Worm (Caenorhabditis elegans) whole organism, L1 larva: Measurements from ENCODE around the gene sng-1.
A peak's percentile ranks its signal among the peaks of the same experiment; 100 is the strongest.

Source experiments
- C04F5.9 ChIP-seq: sonication (generic microtip); optimal IDR thresholded peaks from 2 replicates; lab custom pipeline; 2016; ENCODE audit warnings: missing genetic modification characterization, missing compliant biosample characterization
- C34B4.2 ChIP-seq: sonication (generic microtip); optimal IDR thresholded peaks from 2 replicates; lab custom pipeline; 2017; ENCODE audit warnings: mild to moderate bottlenecking, missing genetic modification characterization, missing compliant biosample characterization
- F16B12.6 ChIP-seq: fragments of 150-350 bp; optimal IDR thresholded peaks from 2 replicates; lab custom pipeline; 2014; ENCODE audit warnings: missing biosample characterization, missing genetic modification characterization
- Y116A8C.19 ChIP-seq: sonication (generic microtip); optimal IDR thresholded peaks from 2 replicates; lab custom pipeline; 2016; ENCODE audit warnings: missing compliant biosample characterization, missing genetic modification characterization, borderline replicate concordance
- alr-1 ChIP-seq: fragments of 200-800 bp; sonication (Bioruptor generic); optimal IDR thresholded peaks from 2 replicates; lab custom pipeline; 2018; ENCODE audit warnings: borderline replicate concordance, mild to moderate bottlenecking, missing genetic modification characterization, missing compliant biosample characterization
- blmp-1 ChIP-seq: fragments of 150-350 bp; optimal IDR thresholded peaks from 2 replicates; lab custom pipeline; 2014; ENCODE audit warnings: missing biosample characterization, missing genetic modification characterization
- ceh-63 ChIP-seq: fragments of 200-800 bp; sonication (Bioruptor generic); optimal IDR thresholded peaks from 2 replicates; lab custom pipeline; 2018; ENCODE audit warnings: mild to moderate bottlenecking, missing genetic modification characterization, missing compliant biosample characterization
- ceh-8 ChIP-seq: fragments of 200-800 bp; sonication (Bioruptor generic); optimal IDR thresholded peaks from 2 replicates; lab custom pipeline; 2018; ENCODE audit warnings: mild to moderate bottlenecking, missing genetic modification characterization, moderate library complexity, missing compliant biosample characterization
- ceh-88 ChIP-seq: fragments of 200-800 bp; sonication (Bioruptor generic); IDR thresholded peaks from 2 replicates; pipeline ENCODE4 v1.3.6; 2022; ENCODE audit warnings: missing genetic modification characterization, missing compliant biosample characterization
- dpl-1 ChIP-seq, 3 experiments: fragments of 150-350 bp in 2 of 3; sonication (generic microtip) in 1 of 3; optimal IDR thresholded peaks; 2 replicates each; lab custom pipeline; 2014 to 2017; ENCODE audit warnings: missing biosample characterization in 3 of 3, missing genetic modification characterization in 3 of 3, missing genetic modification reagents in 3 of 3
- efl-1 ChIP-seq, 4 experiments: fragments of 150-350 bp; optimal IDR thresholded peaks in 3 of 4; peaks in 1 of 4; 1 replicate in 1 of 4; 2 replicates in 3 of 4; lab custom pipeline; 2014; ENCODE audit warnings: missing biosample characterization in 2 of 4, missing genetic modification characterization in 2 of 4, missing genetic modification reagents in 2 of 4
- efl-3 ChIP-seq: fragments of 200-800 bp; sonication (Bioruptor generic); optimal IDR thresholded peaks from 2 replicates; lab custom pipeline; 2018; ENCODE audit warnings: mild to moderate bottlenecking, missing genetic modification characterization, missing compliant biosample characterization
- egl-13 ChIP-seq: sonication (generic microtip); optimal IDR thresholded peaks from 2 replicates; lab custom pipeline; 2016; ENCODE audit warnings: missing genotype, missing genetic modification reagents, missing genetic modification characterization, missing compliant biosample characterization
- elt-2 ChIP-seq: sonication (generic microtip); optimal IDR thresholded peaks from 2 replicates; lab custom pipeline; 2016; ENCODE audit warnings: missing genetic modification characterization, mild to moderate bottlenecking, inconsistent platforms, missing compliant biosample characterization, missing genetic modification reagents
- elt-3 ChIP-seq, 6 experiments: fragments of 150-350 bp in 1 of 6; sonication (generic microtip); optimal IDR thresholded peaks; 2 replicates each; lab custom pipeline; 2017 to 2018; ENCODE audit warnings: missing biosample characterization in 6 of 6, missing genetic modification characterization in 6 of 6, inconsistent platforms in 1 of 6
- fkh-10 ChIP-seq: sonication (generic microtip); optimal IDR thresholded peaks from 2 replicates; lab custom pipeline; 2017; ENCODE audit warnings: missing biosample characterization, missing genetic modification reagents, missing genetic modification characterization
- hlh-17 ChIP-seq: fragments of 200-800 bp; sonication (Bioruptor generic); optimal IDR thresholded peaks from 2 replicates; lab custom pipeline; 2018; ENCODE audit warnings: missing genetic modification characterization, mild to moderate bottlenecking, missing compliant biosample characterization, moderate library complexity, borderline replicate concordance
- hlh-4 ChIP-seq: sonication (generic microtip); optimal IDR thresholded peaks from 2 replicates; lab custom pipeline; 2016; ENCODE audit warnings: mild to moderate bottlenecking, missing genetic modification characterization, missing compliant biosample characterization
- hpl-2 ChIP-seq: fragments of 150-350 bp; optimal IDR thresholded peaks from 2 replicates; lab custom pipeline; 2014; ENCODE audit warnings: missing biosample characterization, missing genetic modification reagents, missing genetic modification characterization
- irx-1 ChIP-seq: sonication (generic microtip); optimal IDR thresholded peaks from 2 replicates; lab custom pipeline; 2016; ENCODE audit warnings: missing genetic modification characterization, missing compliant biosample characterization
- jun-1 ChIP-seq: fragments of 150-350 bp; optimal IDR thresholded peaks from 2 replicates; lab custom pipeline; 2014; ENCODE audit warnings: missing biosample characterization, missing genetic modification reagents, missing genetic modification characterization
- lin-14 ChIP-seq: fragments of 200-800 bp; sonication (Bioruptor generic); optimal IDR thresholded peaks from 2 replicates; lab custom pipeline; 2018; ENCODE audit warnings: mild to moderate bottlenecking, missing genetic modification characterization, moderate library complexity, missing compliant biosample characterization
- lin-15B ChIP-seq: fragments of 150-350 bp; sonication (generic microtip); optimal IDR thresholded peaks from 3 replicates; lab custom pipeline; 2014; ENCODE audit warnings: missing biosample characterization, missing genetic modification characterization
- lin-35 ChIP-seq, 2 experiments: fragments of 150-350 bp; optimal IDR thresholded peaks; 2 replicates each; lab custom pipeline; 2014; ENCODE audit warnings: missing biosample characterization in 2 of 2, missing genetic modification characterization in 2 of 2, missing genetic modification reagents in 2 of 2
- lin-39 ChIP-seq: fragments of 150-350 bp; optimal IDR thresholded peaks from 2 replicates; lab custom pipeline; 2014; ENCODE audit warnings: missing biosample characterization, missing genetic modification reagents, missing genetic modification characterization
- lir-3 ChIP-seq: sonication (generic microtip); optimal IDR thresholded peaks from 2 replicates; lab custom pipeline; 2016; ENCODE audit warnings: mild to moderate bottlenecking, missing genetic modification characterization, moderate library complexity, missing compliant biosample characterization; ENCODE audit not compliant: poor library complexity
- mdl-1 ChIP-seq, 2 experiments: fragments of 150-350 bp; optimal IDR thresholded peaks; 2 replicates each; lab custom pipeline; 2014 to 2017; ENCODE audit warnings: missing biosample characterization in 2 of 2, missing genetic modification characterization in 2 of 2, inconsistent platforms in 1 of 2
- mef-2 ChIP-seq: fragments of 150-350 bp; optimal IDR thresholded peaks from 2 replicates; lab custom pipeline; 2014; ENCODE audit warnings: missing biosample characterization, missing genetic modification characterization
- nhr-11 ChIP-seq: fragments of 150-350 bp; optimal IDR thresholded peaks from 2 replicates; lab custom pipeline; 2014; ENCODE audit warnings: missing biosample characterization, missing genetic modification characterization
- nhr-19 ChIP-seq: fragments of 200-800 bp; sonication (Bioruptor generic); conservative IDR thresholded peaks from 2 replicates; pipeline ENCODE4 v1.3.6; 2022; ENCODE audit warnings: missing genetic modification characterization, missing compliant biosample characterization
- nhr-20 ChIP-seq: sonication (generic microtip); optimal IDR thresholded peaks from 2 replicates; lab custom pipeline; 2016; ENCODE audit warnings: mild to moderate bottlenecking, missing genetic modification characterization, missing compliant biosample characterization
- nhr-237 ChIP-seq: fragments of 150-350 bp; optimal IDR thresholded peaks from 2 replicates; lab custom pipeline; 2014; ENCODE audit warnings: missing biosample characterization, missing genetic modification characterization
- nhr-47 ChIP-seq: sonication (generic microtip); optimal IDR thresholded peaks from 2 replicates; lab custom pipeline; 2016; ENCODE audit warnings: mild to moderate bottlenecking, missing genetic modification characterization, moderate library complexity, missing compliant biosample characterization
- nhr-71 ChIP-seq: sonication (generic microtip); optimal IDR thresholded peaks from 2 replicates; lab custom pipeline; 2016; ENCODE audit warnings: mild to moderate bottlenecking, missing genetic modification characterization, moderate library complexity, missing compliant biosample characterization
- nhr-76 ChIP-seq: sonication (generic microtip); optimal IDR thresholded peaks from 2 replicates; lab custom pipeline; 2017; ENCODE audit warnings: missing biosample characterization, missing genetic modification characterization
- nhr-85 ChIP-seq: sonication (generic microtip); peaks from one replicate; lab custom pipeline; 2016; ENCODE audit warnings: missing genetic modification characterization, inconsistent platforms, missing compliant biosample characterization
- pqm-1 ChIP-seq: sonication (generic microtip); optimal IDR thresholded peaks from 3 replicates; lab custom pipeline; 2017; ENCODE audit warnings: missing biosample characterization, missing genetic modification characterization
- rnt-1 ChIP-seq: sonication (generic microtip); optimal IDR thresholded peaks from 2 replicates; lab custom pipeline; 2016; ENCODE audit warnings: mild to moderate bottlenecking, missing genetic modification characterization, moderate library complexity, missing compliant biosample characterization
- snu-23 ChIP-seq: sonication (generic microtip); optimal IDR thresholded peaks from 2 replicates; lab custom pipeline; 2016; ENCODE audit warnings: missing genetic modification characterization, missing compliant biosample characterization
- sup-37 ChIP-seq: fragments of 200-800 bp; sonication (Bioruptor generic); optimal IDR thresholded peaks from 2 replicates; lab custom pipeline; 2018; ENCODE audit warnings: mild to moderate bottlenecking, missing genetic modification characterization, missing compliant biosample characterization
- tlp-1 ChIP-seq: fragments of 150-350 bp; optimal IDR thresholded peaks from 2 replicates; lab custom pipeline; 2014; ENCODE audit warnings: missing biosample characterization, missing genetic modification characterization
- unc-130 ChIP-seq: fragments of 150-350 bp; optimal IDR thresholded peaks from 2 replicates; lab custom pipeline; 2017; ENCODE audit warnings: missing biosample characterization, missing genetic modification characterization, inconsistent platforms
- vab-15 ChIP-seq: sonication (generic microtip); optimal IDR thresholded peaks from 2 replicates; lab custom pipeline; 2017; ENCODE audit warnings: missing genotype, mild to moderate bottlenecking, missing genetic modification characterization, missing compliant biosample characterization
- zip-4 ChIP-seq: fragments of 200-800 bp; sonication (Bioruptor generic); optimal IDR thresholded peaks from 2 replicates; lab custom pipeline; 2018; ENCODE audit warnings: mild to moderate bottlenecking, missing genetic modification characterization, moderate library complexity, missing compliant biosample characterization
- ztf-11 ChIP-seq, 2 experiments: sonication (generic microtip); optimal IDR thresholded peaks; 2 replicates each; lab custom pipeline; 2016 to 2017; ENCODE audit warnings: missing genetic modification characterization in 2 of 2, missing biosample characterization in 1 of 2, missing compliant biosample characterization in 1 of 2

sng-1 gene

DNA sequence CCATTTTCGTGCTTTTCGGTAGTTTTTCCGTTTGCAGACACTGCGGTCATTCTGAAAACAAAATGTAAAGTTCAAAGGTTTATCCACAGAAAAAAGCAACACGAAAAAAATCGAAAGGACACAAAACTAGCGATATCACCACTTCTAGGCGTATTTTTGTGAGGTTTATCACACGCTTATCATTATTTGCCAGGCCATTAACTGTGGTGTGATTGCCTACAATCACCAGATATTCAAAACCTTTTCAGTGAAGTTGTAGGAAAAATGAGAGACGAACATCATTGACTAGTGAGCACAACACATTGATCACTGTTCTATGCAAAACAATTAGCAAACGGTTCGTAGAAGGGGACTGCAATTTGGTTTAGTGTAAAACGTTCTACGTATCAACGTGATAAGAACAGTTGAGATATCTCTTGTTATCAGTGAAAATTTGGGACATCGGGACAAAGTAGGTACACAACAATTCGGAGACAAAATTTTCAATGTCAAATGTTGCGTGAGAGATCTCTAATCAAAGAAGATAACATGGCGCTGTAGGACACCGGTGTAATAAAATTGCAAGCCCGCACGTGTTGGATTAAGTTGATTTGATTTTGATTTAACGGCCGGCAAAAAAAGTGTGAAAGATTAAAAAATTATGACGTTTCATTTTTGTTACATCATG lies 21.7 kb upstream of the sng-1 start, which contains the start of gene sur-5:
sur-5 (minus strand) TSS at position 51 of the 667 bp plus-strand sequence.
- TF ChIP-seq snu-23 (GFP tag; lab: Kevin White, UChicago), result peak; percentile 26
- TF ChIP-seq efl-1 (optimal IDR thresholded peaks at IDR 0.05; lab: Kevin White, UChicago), result no peak
- peak in 1 of 2 experiments; percentile 87 for TF ChIP-seq efl-1 (GFP tag; optimal IDR thresholded peaks at IDR 0.05 in 1 of 2; lab: Kevin White, UChicago)
- TF ChIP-seq vab-15 (tag; lab: Kevin White, UChicago), result no peak
- no peak for TF ChIP-seq irx-1 (tag; lab: Kevin White, UChicago)
- no peak for TF ChIP-seq hlh-17 (GFP tag; lab: Kevin White, UChicago)
- peak in 1 of 2 experiments; percentile 74 for TF ChIP-seq mdl-1 (tag; optimal IDR thresholded peaks at IDR 0.05; lab: Kevin White, UChicago)
- no peak for TF ChIP-seq C04F5.9 (tag; lab: Kevin White, UChicago)
- peak; percentile 12; the same call in 1 of the 2 replicates for TF ChIP-seq nhr-19 (GFP tag; lab: Robert Waterston, UW)
- no peak for TF ChIP-seq lin-15B (tag; lab: Kevin White, UChicago)
- peak in 1 of 2 experiments; percentile 28 for TF ChIP-seq lin-35 (GFP tag; optimal IDR thresholded peaks at IDR 0.05; lab: Kevin White, UChicago)
- peak; percentile 77 for TF ChIP-seq lin-14 (GFP tag; lab: Kevin White, UChicago)
- no peak for TF ChIP-seq jun-1 (tag; lab: Kevin White, UChicago)
- TF ChIP-seq nhr-71 (tag; lab: Kevin White, UChicago), result peak; percentile 72
- TF ChIP-seq ceh-88, result no peak
- peak; percentile 61 for TF ChIP-seq nhr-20 (tag; lab: Kevin White, UChicago)
- TF ChIP-seq ztf-11 (tag; optimal IDR thresholded peaks at IDR 0.05; lab: Kevin White, UChicago), result no peak
- TF ChIP-seq rnt-1 (tag; lab: Kevin White, UChicago), result peak; percentile 1
- no peak for TF ChIP-seq ceh-63 (GFP tag; lab: Kevin White, UChicago)
- TF ChIP-seq ceh-8 (GFP tag; lab: Kevin White, UChicago), result no peak
- no peak for TF ChIP-seq hpl-2 (GFP tag; lab: Kevin White, UChicago)
- no peak for TF ChIP-seq zip-4 (GFP tag; lab: Kevin White, UChicago)
- TF ChIP-seq fkh-10 (GFP tag; lab: Kevin White, UChicago), result no peak
- peak in 4 of 6 experiments; percentile 54 to 95 (median 64) for TF ChIP-seq elt-3 (tag; optimal IDR thresholded peaks at IDR 0.05; lab: Kevin White, UChicago)
- no peak for TF ChIP-seq mef-2 (tag; lab: Kevin White, UChicago)
- TF ChIP-seq C34B4.2 (tag; lab: Kevin White, UChicago), result no peak
- TF ChIP-seq F16B12.6 (tag; lab: Kevin White, UChicago), result no peak
- no peak for TF ChIP-seq tlp-1 (tag; lab: Kevin White, UChicago)
- no peak for TF ChIP-seq egl-13 (tag; lab: Kevin White, UChicago)
- peak; percentile 2 for TF ChIP-seq lir-3
- TF ChIP-seq unc-130, result peak; percentile 17
- no peak for TF ChIP-seq nhr-11 (tag; lab: Kevin White, UChicago)
- no peak for TF ChIP-seq lin-39
- TF ChIP-seq dpl-1 (GFP tag; optimal IDR thresholded peaks at IDR 0.05; lab: Kevin White, UChicago), result no peak
- no peak for TF ChIP-seq nhr-76 (tag; lab: Kevin White, UChicago)
- TF ChIP-seq efl-3 (GFP tag; lab: Kevin White, UChicago), result no peak
- TF ChIP-seq elt-2 (tag; lab: Kevin White, UChicago), result peak; percentile 79
- TF ChIP-seq Y116A8C.19 (tag; lab: Kevin White, UChicago), result no peak
- TF ChIP-seq alr-1 (tag; lab: Kevin White, UChicago), result no peak
- peak; percentile 26 for TF ChIP-seq nhr-47 (tag; lab: Kevin White, UChicago)
- TF ChIP-seq hlh-4 (tag; lab: Kevin White, UChicago), result no peak
- no peak for TF ChIP-seq nhr-237 (tag; lab: Kevin White, UChicago)
- no peak for TF ChIP-seq pqm-1 (tag; lab: Kevin White, UChicago)
- peak; percentile 78 for TF ChIP-seq nhr-85 (tag; lab: Kevin White, UChicago)
- no peak for TF ChIP-seq sup-37 (GFP tag; lab: Kevin White, UChicago)
- peak; percentile 77 for TF ChIP-seq blmp-1 (tag; lab: Kevin White, UChicago)
